Worm (Caenorhabditis elegans) whole organism, mixed stage, embryonic: ENCODE results near the gene T26E4.7.
"Not testable (repeated sequence)": the region's sequence is repeated elsewhere in the genome, so short reads cannot be mapped to it uniquely, and the experiment has no call there.

Source experiments
- bed-3 ChIP-seq: fragments of 200-800 bp; sonication (Bioruptor generic); optimal IDR thresholded peaks from 3 replicates; lab custom pipeline; 2018; ENCODE audit warnings: mild to moderate bottlenecking, missing genetic modification characterization, moderate library complexity, missing compliant biosample characterization
- blmp-1 ChIP-seq: fragments of 150-350 bp; optimal IDR thresholded peaks from 2 replicates; lab custom pipeline; 2014; ENCODE audit warnings: missing biosample characterization, missing genetic modification characterization
- ceh-39 ChIP-seq: fragments of 150-350 bp; optimal IDR thresholded peaks from 2 replicates; lab custom pipeline; 2014; ENCODE audit warnings: missing biosample characterization, missing genetic modification characterization
- ceh-83 ChIP-seq: fragments of 200-800 bp; sonication (Bioruptor generic); optimal IDR thresholded peaks from 2 replicates; lab custom pipeline; 2018; ENCODE audit warnings: mild to moderate bottlenecking, missing genetic modification characterization, missing compliant biosample characterization
- cnd-1 ChIP-seq: fragments of 200-800 bp; sonication (Bioruptor generic); optimal IDR thresholded peaks from 2 replicates; lab custom pipeline; 2018; ENCODE audit warnings: mild to moderate bottlenecking, missing genetic modification characterization, missing compliant biosample characterization
- drap-1 ChIP-seq: fragments of 200-800 bp; sonication (Bioruptor generic); optimal IDR thresholded peaks from 3 replicates; lab custom pipeline; 2018; ENCODE audit warnings: mild to moderate bottlenecking, missing genetic modification characterization, missing compliant biosample characterization
- elt-1 ChIP-seq: sonication (generic microtip); optimal IDR thresholded peaks from 2 replicates; lab custom pipeline; 2017; ENCODE audit warnings: missing genetic modification characterization, mild to moderate bottlenecking, missing compliant biosample characterization, antibody characterized with exemption, moderate library complexity, borderline replicate concordance; ENCODE audit not compliant: insufficient read depth
- flh-1 ChIP-seq: fragments of 200-800 bp; sonication (Bioruptor generic); optimal IDR thresholded peaks from 2 replicates; lab custom pipeline; 2018; ENCODE audit warnings: mild to moderate bottlenecking, missing genetic modification characterization, moderate library complexity, missing compliant biosample characterization
- lin-13 ChIP-seq: fragments of 150-350 bp; optimal IDR thresholded peaks from 2 replicates; lab custom pipeline; 2014; ENCODE audit warnings: missing biosample characterization, missing genetic modification characterization
- lin-32 ChIP-seq: fragments of 200-800 bp; sonication (Bioruptor generic); optimal IDR thresholded peaks from 2 replicates; lab custom pipeline; 2018; ENCODE audit warnings: mild to moderate bottlenecking, missing genetic modification characterization, missing compliant biosample characterization
- lsy-2 ChIP-seq: fragments of 150-350 bp; optimal IDR thresholded peaks from 2 replicates; lab custom pipeline; 2014; ENCODE audit warnings: missing biosample characterization, missing genetic modification characterization
- mab-5 ChIP-seq: fragments of 150-350 bp; optimal IDR thresholded peaks from 2 replicates; lab custom pipeline; 2014; ENCODE audit warnings: missing biosample characterization, missing genetic modification characterization
- mep-1 ChIP-seq: fragments of 150-350 bp; optimal IDR thresholded peaks from 2 replicates; lab custom pipeline; 2017; ENCODE audit warnings: missing biosample characterization, missing genetic modification reagents, missing genetic modification characterization, inconsistent platforms
- mls-2 ChIP-seq: sonication (generic microtip); optimal IDR thresholded peaks from 2 replicates; lab custom pipeline; 2016; ENCODE audit warnings: mild to moderate bottlenecking, missing genetic modification characterization, moderate library complexity, missing compliant biosample characterization
- nhr-12 ChIP-seq: fragments of 150-350 bp; optimal IDR thresholded peaks from 2 replicates; lab custom pipeline; 2014; ENCODE audit warnings: missing biosample characterization, missing genetic modification characterization
- nhr-237 ChIP-seq: fragments of 150-350 bp; optimal IDR thresholded peaks from 2 replicates; lab custom pipeline; 2014; ENCODE audit warnings: missing biosample characterization, missing genetic modification characterization
- nhr-76 ChIP-seq: sonication (generic microtip); optimal IDR thresholded peaks from 2 replicates; lab custom pipeline; 2017; ENCODE audit warnings: missing biosample characterization, missing genetic modification characterization
- pha-4 ChIP-seq: fragments of 150-350 bp; optimal IDR thresholded peaks from 2 replicates; lab custom pipeline; 2018; ENCODE audit warnings: missing biosample characterization, missing genetic modification reagents, missing genetic modification characterization
- sem-2 ChIP-seq: fragments of 200-800 bp; sonication (Bioruptor generic); optimal IDR thresholded peaks from 2 replicates; lab custom pipeline; 2018; ENCODE audit warnings: mild to moderate bottlenecking, missing genetic modification characterization, missing compliant biosample characterization
- sptf-1 ChIP-seq: sonication (generic microtip); optimal IDR thresholded peaks from 2 replicates; lab custom pipeline; 2017; ENCODE audit warnings: mild to moderate bottlenecking, missing genetic modification characterization, moderate library complexity, missing compliant biosample characterization
- tbx-8 ChIP-seq: fragments of 200-800 bp; sonication (Bioruptor generic); optimal IDR thresholded peaks from 2 replicates; lab custom pipeline; 2018; ENCODE audit warnings: mild to moderate bottlenecking, missing genetic modification characterization, moderate library complexity, missing compliant biosample characterization
- unc-120 ChIP-seq: sonication (generic microtip); optimal IDR thresholded peaks from 2 replicates; lab custom pipeline; 2017; ENCODE audit warnings: missing genetic modification characterization, missing compliant biosample characterization; ENCODE audit not compliant: poor library complexity, severe bottlenecking
- unc-62 ChIP-seq: fragments of 150-350 bp; optimal IDR thresholded peaks from 2 replicates; lab custom pipeline; 2014; ENCODE audit warnings: missing biosample characterization, missing genetic modification reagents, missing genetic modification characterization
- zip-8 ChIP-seq: fragments of 150-350 bp; optimal IDR thresholded peaks from 2 replicates; lab custom pipeline; 2014; ENCODE audit warnings: missing biosample characterization, missing genetic modification characterization
- ztf-11 ChIP-seq: fragments of 150-350 bp; optimal IDR thresholded peaks from 2 replicates; lab custom pipeline; 2014; ENCODE audit warnings: missing biosample characterization, missing genetic modification characterization

T26E4.7 gene

ce11 chrV:15793270-15793669 lies at the start of gene T26E4.7:
Gene T26E4.7 (plus strand): TSS chrV:15793570.
- TF ChIP-seq bed-3 (GFP tag; lab: Kevin White, UChicago): no peak

ce11 chrV:15744366-15744765 lies 49.0 kb upstream of the T26E4.7 start, which contains the start of gene str-19:
Gene str-19 (minus strand): TSS chrV:15744466.
- TF ChIP-seq lin-32 (GFP tag; lab: Kevin White, UChicago); pha-4 (tag; lab: Kevin White, UChicago); lsy-2 (tag; lab: Kevin White, UChicago): not testable (repeated sequence)

ce11 chrV:15748343-15748742 lies 45.0 kb upstream of the T26E4.7 start, which contains the start of gene T23D5.8:
Gene T23D5.8 (minus strand): TSS chrV:15748443.
- not testable (repeated sequence) for TF ChIP-seq drap-1 (GFP tag; lab: Kevin White, UChicago); lin-13 (tag; lab: Kevin White, UChicago); unc-120 (tag; lab: Kevin White, UChicago)
- TF ChIP-seq, all 35 proteins: peak for 0; not testable (repeated sequence) for 35

DNA sequence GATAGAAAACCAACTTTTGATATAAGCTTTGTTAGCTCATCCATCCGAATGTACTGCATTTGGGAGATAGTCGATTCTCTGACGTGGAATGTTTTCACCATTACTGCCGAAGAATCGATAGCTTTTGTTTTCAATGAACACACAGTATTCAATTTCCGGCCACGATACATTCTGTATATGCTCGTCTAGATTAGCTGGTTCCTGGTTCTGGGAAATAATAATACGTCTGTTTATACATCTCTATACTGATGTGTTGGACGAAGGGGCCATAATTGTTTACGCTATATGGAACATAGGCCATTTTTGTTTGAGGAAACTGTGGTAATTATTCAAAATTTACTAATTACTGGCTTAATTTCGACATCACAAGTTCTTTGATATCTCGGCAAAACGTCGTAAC lies 43.2 kb upstream of the T26E4.7 start, which contains the start of gene str-6:
Gene str-6 (minus strand): TSS at position 101 of the 400 bp plus-strand sequence.
- TF ChIP-seq pha-4 (tag; lab: Kevin White, UChicago) (no peak), mep-1 (tag; lab: Kevin White, UChicago) (no peak), mls-2 (no peak), sptf-1 (no peak)

- TF ChIP-seq unc-62 (GFP tag; lab: Kevin White, UChicago): no peak
- TF ChIP-seq mab-5 (tag; lab: Kevin White, UChicago): no peak
Observed at ce11 chrV:15752049-15752448, 41.3 kb upstream of the T26E4.7 start, which contains the start of gene str-43. Gene str-43 (minus strand): TSS chrV:15752149.

DNA sequence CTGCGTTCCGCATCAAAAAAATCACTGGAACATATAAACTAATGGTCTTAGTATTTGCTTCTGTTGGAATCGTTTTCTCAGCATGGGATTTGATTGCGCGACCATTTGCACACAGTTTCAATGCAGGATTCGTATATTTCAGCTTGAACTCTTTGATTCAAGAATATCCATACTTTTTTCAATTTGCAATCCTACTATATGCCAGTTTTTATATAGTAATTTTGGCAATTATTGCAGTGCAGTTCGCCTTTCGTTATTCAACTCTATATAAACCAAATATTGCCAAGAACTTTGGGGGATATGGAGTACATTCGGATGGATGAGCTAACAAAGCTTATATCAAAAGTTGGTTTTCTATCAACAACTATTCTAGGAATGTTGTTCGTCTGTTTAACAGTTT lies 40.4 kb upstream of the T26E4.7 start, which contains the start of gene str-5:
Gene str-5 (plus strand): TSS at position 301 of the 400 bp plus-strand sequence.
- TF ChIP-seq bed-3 (GFP tag; lab: Kevin White, UChicago); unc-120 (tag; lab: Kevin White, UChicago); mls-2: not testable (repeated sequence)

DNA sequence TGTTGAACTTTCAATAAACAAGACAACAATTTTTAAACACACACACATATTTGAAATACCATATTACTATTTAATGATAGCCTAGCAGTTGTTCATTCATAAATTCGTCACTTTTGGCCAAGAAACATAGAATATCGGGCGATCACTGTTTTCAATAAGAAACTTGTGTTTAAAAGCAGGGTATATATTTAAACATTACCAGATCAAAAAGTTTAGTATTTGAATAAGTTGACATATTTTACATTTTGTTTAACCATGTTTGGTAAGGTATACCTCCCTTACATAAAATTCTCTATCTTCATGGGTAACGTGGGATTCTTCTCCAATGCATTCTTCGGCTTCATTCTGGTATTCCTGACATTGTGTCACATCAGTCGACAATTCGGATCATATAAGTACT lies 38.6 kb upstream of the T26E4.7 start, which contains the start of gene str-8:
Gene str-8 (plus strand): TSS at position 301 of the 400 bp plus-strand sequence.
- not testable (repeated sequence) for TF ChIP-seq elt-1 (tag; lab: Kevin White, UChicago); zip-8; pha-4 (tag; lab: Kevin White, UChicago)

ce11 chrV:15757645-15758044 lies 35.7 kb upstream of the T26E4.7 start:
- no peak for TF ChIP-seq sptf-1
- TF ChIP-seq mep-1 (tag; lab: Kevin White, UChicago): no peak
- TF ChIP-seq ztf-11 (tag; lab: Kevin White, UChicago): no peak
- TF ChIP-seq drap-1 (GFP tag; lab: Kevin White, UChicago): no peak
- TF ChIP-seq lsy-2 (tag; lab: Kevin White, UChicago): no peak
- TF ChIP-seq sem-2: no peak
- no peak for TF ChIP-seq lin-32 (GFP tag; lab: Kevin White, UChicago)
- TF ChIP-seq nhr-76: no peak
- no peak for TF ChIP-seq lin-13 (tag; lab: Kevin White, UChicago)
- no peak for TF ChIP-seq ceh-39 (tag; lab: Kevin White, UChicago)
- TF ChIP-seq tbx-8 (GFP tag; lab: Kevin White, UChicago): no peak
- TF ChIP-seq blmp-1: no peak
- TF ChIP-seq ceh-83: no peak
- TF ChIP-seq cnd-1 (tag; lab: Kevin White, UChicago): no peak
- no peak for TF ChIP-seq nhr-237
- TF ChIP-seq flh-1 (GFP tag; lab: Kevin White, UChicago): no peak
- TF ChIP-seq nhr-12 (tag; lab: Kevin White, UChicago): no peak
